Worm (Caenorhabditis elegans) whole organism, L2 larva: ENCODE measurements around the gene unc-4.

Experiments used
- C34F6.9 ChIP-seq: fragments of 150-350 bp; optimal IDR thresholded peaks from 2 replicates; lab custom pipeline; 2014; ENCODE audit warnings: missing biosample characterization, missing genetic modification characterization
- F13H6.1 ChIP-seq: sonication (generic microtip); optimal IDR thresholded peaks from 2 replicates; lab custom pipeline; 2016; ENCODE audit warnings: missing genetic modification characterization, missing compliant biosample characterization
- R02D3.7 ChIP-seq: fragments of 150-350 bp; optimal IDR thresholded peaks from 2 replicates; lab custom pipeline; 2014; ENCODE audit warnings: missing biosample characterization, missing genetic modification characterization
- Y55F3AM.14 ChIP-seq: fragments of 200-800 bp; sonication (Bioruptor generic); optimal IDR thresholded peaks from 2 replicates; lab custom pipeline; 2018; ENCODE audit warnings: mild to moderate bottlenecking, missing genetic modification characterization, missing compliant biosample characterization
- ZK546.5 ChIP-seq: sonication (generic microtip); optimal IDR thresholded peaks from 2 replicates; lab custom pipeline; 2017; ENCODE audit warnings: missing biosample characterization, missing genetic modification characterization
- alr-1 ChIP-seq: fragments of 150-350 bp; optimal IDR thresholded peaks from 2 replicates; lab custom pipeline; 2014; ENCODE audit warnings: missing biosample characterization, missing genetic modification characterization
- aly-2 ChIP-seq: fragments of 150-350 bp; optimal IDR thresholded peaks from 2 replicates; lab custom pipeline; 2014; ENCODE audit warnings: missing biosample characterization, missing genetic modification characterization
- ama-1 ChIP-seq: fragments of 150-350 bp; optimal IDR thresholded peaks from 2 replicates; lab custom pipeline; 2018; ENCODE audit warnings: inconsistent platforms
- crh-2 ChIP-seq: sonication (generic microtip); optimal IDR thresholded peaks from 2 replicates; lab custom pipeline; 2017; ENCODE audit warnings: missing biosample characterization, missing genetic modification characterization
- dmd-4 ChIP-seq: sonication (generic microtip); optimal IDR thresholded peaks from 2 replicates; lab custom pipeline; 2017; ENCODE audit warnings: missing biosample characterization, missing genetic modification characterization
- elt-3 ChIP-seq: sonication (generic microtip); optimal IDR thresholded peaks from 2 replicates; lab custom pipeline; 2017; ENCODE audit warnings: missing biosample characterization, missing genetic modification characterization
- fos-1 ChIP-seq: fragments of 150-350 bp; optimal IDR thresholded peaks from 2 replicates; lab custom pipeline; 2014; ENCODE audit warnings: missing biosample characterization, missing genetic modification characterization
- gmeb-1 ChIP-seq: fragments of 150-350 bp; optimal IDR thresholded peaks from 2 replicates; lab custom pipeline; 2014; ENCODE audit warnings: missing biosample characterization, missing genetic modification characterization
- lin-11 ChIP-seq: fragments of 150-350 bp; sonication (generic microtip); optimal IDR thresholded peaks from 2 replicates; lab custom pipeline; 2014; ENCODE audit warnings: missing biosample characterization, missing genetic modification characterization, inconsistent platforms, mixed read lengths
- lin-13 ChIP-seq: fragments of 150-350 bp; optimal IDR thresholded peaks from 2 replicates; lab custom pipeline; 2014; ENCODE audit warnings: missing biosample characterization, missing genetic modification reagents, missing genetic modification characterization
- lsy-2 ChIP-seq, 2 experiments: fragments of 150-350 bp in 1 of 2; sonication (generic microtip) in 1 of 2; optimal IDR thresholded peaks; 2 replicates each; lab custom pipeline; 2014 to 2017; ENCODE audit warnings: missing biosample characterization in 2 of 2, missing genetic modification characterization in 2 of 2
- mab-5 ChIP-seq: fragments of 150-350 bp; optimal IDR thresholded peaks from 2 replicates; lab custom pipeline; 2014; ENCODE audit warnings: missing biosample characterization, missing genetic modification characterization
- mdl-1 ChIP-seq, 2 experiments: fragments of 150-350 bp in 1 of 2; sonication (generic microtip) in 1 of 2; optimal IDR thresholded peaks; 2 replicates each; lab custom pipeline; 2017; ENCODE audit warnings: missing biosample characterization in 2 of 2, missing genetic modification characterization in 2 of 2
- nhr-10 ChIP-seq: sonication (generic microtip); optimal IDR thresholded peaks from 2 replicates; lab custom pipeline; 2017; ENCODE audit warnings: missing biosample characterization, missing genetic modification characterization
- nhr-11 ChIP-seq: fragments of 150-350 bp; optimal IDR thresholded peaks from 2 replicates; lab custom pipeline; 2014; ENCODE audit warnings: missing biosample characterization, missing genetic modification characterization
- nhr-129 ChIP-seq: fragments of 150-350 bp; optimal IDR thresholded peaks from 2 replicates; lab custom pipeline; 2014; ENCODE audit warnings: missing biosample characterization, missing genetic modification characterization
- nhr-21 ChIP-seq: fragments of 150-350 bp; optimal IDR thresholded peaks from 2 replicates; lab custom pipeline; 2014; ENCODE audit warnings: missing biosample characterization, missing genetic modification characterization
- nhr-237 ChIP-seq: fragments of 150-350 bp; optimal IDR thresholded peaks from 2 replicates; lab custom pipeline; 2014; ENCODE audit warnings: missing biosample characterization, missing genetic modification characterization
- peb-1 ChIP-seq: fragments of 150-350 bp; optimal IDR thresholded peaks from 2 replicates; lab custom pipeline; 2014; ENCODE audit warnings: missing biosample characterization, missing genetic modification characterization
- sem-4 ChIP-seq: fragments of 150-350 bp; optimal IDR thresholded peaks from 2 replicates; lab custom pipeline; 2014; ENCODE audit warnings: missing biosample characterization, missing genetic modification reagents, missing genetic modification characterization
- skn-1 ChIP-seq: sonication (generic microtip); optimal IDR thresholded peaks from 2 replicates; lab custom pipeline; 2017; ENCODE audit warnings: missing biosample characterization, missing genetic modification characterization
- sma-3 ChIP-seq: sonication (generic microtip); optimal IDR thresholded peaks from 2 replicates; lab custom pipeline; 2016; ENCODE audit warnings: missing genetic modification reagents, missing genetic modification characterization, missing compliant biosample characterization
- sma-9 ChIP-seq, 2 experiments: fragments of 150-350 bp in 1 of 2; sonication (generic microtip) in 1 of 2; optimal IDR thresholded peaks; 2 replicates each; lab custom pipeline; 2014 to 2016; ENCODE audit warnings: missing genetic modification characterization in 2 of 2, mild to moderate bottlenecking in 1 of 2, missing biosample characterization in 1 of 2, missing compliant biosample characterization in 1 of 2, missing genetic modification reagents in 1 of 2, moderate library complexity in 1 of 2
- snpc-4 ChIP-seq: fragments of 150-350 bp; optimal IDR thresholded peaks from 2 replicates; lab custom pipeline; 2014; ENCODE audit warnings: missing biosample characterization, missing genetic modification characterization
- unc-39 ChIP-seq: fragments of 150-350 bp; optimal IDR thresholded peaks from 2 replicates; lab custom pipeline; 2014; ENCODE audit warnings: missing biosample characterization, missing genetic modification characterization
- unc-55 ChIP-seq: fragments of 150-350 bp; sonication (generic microtip); optimal IDR thresholded peaks from 3 replicates; lab custom pipeline; 2014; ENCODE audit warnings: missing biosample characterization, missing genetic modification reagents, missing genetic modification characterization
- unc-62 ChIP-seq: fragments of 150-350 bp; optimal IDR thresholded peaks from 2 replicates; lab custom pipeline; 2014; ENCODE audit warnings: missing biosample characterization, missing genetic modification reagents, missing genetic modification characterization
- ztf-4 ChIP-seq: fragments of 150-350 bp; optimal IDR thresholded peaks from 2 replicates; lab custom pipeline; 2014; ENCODE audit warnings: missing biosample characterization, missing genetic modification characterization

Gene unc-4

ce11 chrII:9931476-9931875, 31.3 kb upstream of the unc-4 start, which contains the start of gene pho-11:
Gene pho-11 (plus strand): TSS chrII:9931849.
- TF ChIP-seq mdl-1 (tag; optimal IDR thresholded peaks at IDR 0.05; lab: Kevin White, UChicago) = no peak
- no peak for TF ChIP-seq lin-11 (tag; lab: Kevin White, UChicago)
- TF ChIP-seq lin-13 (GFP tag; lab: Kevin White, UChicago) = no peak
- no peak for TF ChIP-seq dmd-4 (tag; lab: Kevin White, UChicago)
- no peak for TF ChIP-seq sma-3 (GFP tag; lab: Kevin White, UChicago)
- no peak for TF ChIP-seq unc-62 (GFP tag; lab: Kevin White, UChicago)
- no peak for TF ChIP-seq snpc-4 (tag; lab: Kevin White, UChicago)
- no peak for TF ChIP-seq elt-3 (tag; lab: Kevin White, UChicago)
- no peak for TF ChIP-seq aly-2
- no peak for TF ChIP-seq unc-39 (tag; lab: Kevin White, UChicago)

- TF ChIP-seq Y55F3AM.14 (GFP tag; lab: Kevin White, UChicago) = no peak
- no peak for TF ChIP-seq nhr-237 (tag; lab: Kevin White, UChicago)
- TF ChIP-seq nhr-129 (tag; lab: Kevin White, UChicago) = peak; percentile 43
- TF ChIP-seq F13H6.1 (tag; lab: Kevin White, UChicago) = peak; percentile 15
- TF ChIP-seq mdl-1 (tag; optimal IDR thresholded peaks at IDR 0.05; lab: Kevin White, UChicago) = no peak
- no peak for TF ChIP-seq snpc-4 (tag; lab: Kevin White, UChicago)
- peak in 1 of 2 experiments; percentile 52 for TF ChIP-seq lsy-2 (tag; optimal IDR thresholded peaks at IDR 0.05; lab: Kevin White, UChicago)
- no peak for TF ChIP-seq elt-3 (tag; lab: Kevin White, UChicago)
- TF ChIP-seq dmd-4 (tag; lab: Kevin White, UChicago) = no peak
- no peak for TF ChIP-seq lin-13 (GFP tag; lab: Kevin White, UChicago)
- TF ChIP-seq R02D3.7 (tag; lab: Kevin White, UChicago) = no peak
- no peak for TF ChIP-seq nhr-21
- no peak for TF ChIP-seq ama-1 (lab: Kevin White, UChicago)
- no peak for TF ChIP-seq sem-4 (tag; lab: Kevin White, UChicago)
- TF ChIP-seq unc-55 (GFP tag; lab: Kevin White, UChicago) = peak; percentile 48
- peak; percentile 52 for TF ChIP-seq C34F6.9 (tag; lab: Kevin White, UChicago)
- TF ChIP-seq gmeb-1 (tag; lab: Kevin White, UChicago) = peak; percentile 15
- TF ChIP-seq aly-2 = no peak
- no peak for TF ChIP-seq crh-2 (tag; lab: Kevin White, UChicago)
- TF ChIP-seq sma-9 (GFP tag; optimal IDR thresholded peaks at IDR 0.05; lab: Kevin White, UChicago) = peak; percentile 48
- TF ChIP-seq sma-9 (tag; optimal IDR thresholded peaks at IDR 0.05; lab: Kevin White, UChicago) = no peak
- no peak for TF ChIP-seq alr-1 (tag; lab: Kevin White, UChicago)
These were observed 30.8 kb upstream of the unc-4 start for ce11 chrII:9931012-9931411.

ce11 chrII:9928470-9928869, 28.3 kb upstream of the unc-4 start:
- TF ChIP-seq C34F6.9 (tag; lab: Kevin White, UChicago) (no peak), nhr-11 (no peak), sem-4 (tag; lab: Kevin White, UChicago) (no peak), crh-2 (tag; lab: Kevin White, UChicago) (no peak), snpc-4 (tag; lab: Kevin White, UChicago) (no peak), skn-1 (tag; lab: Kevin White, UChicago) (no peak), Y55F3AM.14 (GFP tag; lab: Kevin White, UChicago) (no peak), ama-1 (lab: Kevin White, UChicago) (no peak), peb-1 (tag; lab: Kevin White, UChicago) (no peak), fos-1 (tag; lab: Kevin White, UChicago) (no peak), nhr-21 (no peak), nhr-237 (tag; lab: Kevin White, UChicago) (no peak), nhr-10 (tag; lab: Kevin White, UChicago) (no peak), sma-9 (GFP tag; optimal IDR thresholded peaks at IDR 0.05; lab: Kevin White, UChicago) (no peak), sma-9 (tag; optimal IDR thresholded peaks at IDR 0.05; lab: Kevin White, UChicago) (no peak), lsy-2 (tag; optimal IDR thresholded peaks at IDR 0.05; lab: Kevin White, UChicago) (no peak), ztf-4 (no peak), mab-5 (tag; lab: Kevin White, UChicago) (no peak)
- TF ChIP-seq, all 48 proteins: peak for 0

- TF ChIP-seq ZK546.5 (tag; lab: Kevin White, UChicago) (no peak), C34F6.9 (tag; lab: Kevin White, UChicago) (peak; percentile 46), nhr-129 (tag; lab: Kevin White, UChicago) (peak; percentile 4)
- TF ChIP-seq, all 48 proteins: peak for 2
These were observed 21.6 kb upstream of the unc-4 start, which contains the start of gene C05C10.2 for ce11 chrII:9921622-9922269. Gene C05C10.2 (plus strand): TSS chrII:9922219.
